Fruit fly (Drosophila melanogaster): ENCODE data around the gene Hsdl2.

Gene Hsdl2

dm6 chr3R:27677174-27677726 lies at the start of gene Hsdl2:
Hsdl2 (plus strand) TSS chr3R:27677522.
- TF ChIP-seq noc (tag; optimal IDR thresholded peaks at IDR 0.05): no peak

- TF ChIP-seq noc (tag; optimal IDR thresholded peaks at IDR 0.05): peak; percentile 100
These were observed 41.2 kb upstream of the Hsdl2 start, which contains the start of the genes CG5611 and Mtl for dm6 chr3R:27636010-27636584. CG5611 (minus strand) TSS chr3R:27636060. Mtl (plus strand) TSS chr3R:27636412.

- no peak for TF ChIP-seq noc (tag; optimal IDR thresholded peaks at IDR 0.05)
These were observed 40.6 kb upstream of the Hsdl2 start for dm6 chr3R:27636720-27637119.

- no peak for TF ChIP-seq noc (tag; optimal IDR thresholded peaks at IDR 0.05)
These were observed 40.0 kb upstream of the Hsdl2 start for dm6 chr3R:27637264-27637860.

- TF ChIP-seq noc (tag; optimal IDR thresholded peaks at IDR 0.05): no peak
These were observed 34.2 kb upstream of the Hsdl2 start for dm6 chr3R:27643080-27643479.

dm6 chr3R:27647817-27648216 lies 29.5 kb upstream of the Hsdl2 start:
- TF ChIP-seq noc (tag; optimal IDR thresholded peaks at IDR 0.05): no peak

dm6 chr3R:27651710-27652109 lies 25.6 kb upstream of the Hsdl2 start:
- TF ChIP-seq noc (tag; optimal IDR thresholded peaks at IDR 0.05): no peak

dm6 chr3R:27652156-27652810 lies 25.0 kb upstream of the Hsdl2 start, which contains the start of gene RpS10a:
RpS10a (plus strand) TSS chr3R:27652760.
- TF ChIP-seq noc (tag; optimal IDR thresholded peaks at IDR 0.05): no peak

dm6 chr3R:27655109-27655508 lies 22.2 kb upstream of the Hsdl2 start:
- no peak for TF ChIP-seq noc (tag; optimal IDR thresholded peaks at IDR 0.05)

dm6 chr3R:27656686-27657535 lies 20.4 kb upstream of the Hsdl2 start, which contains the start of gene tau:
tau (minus strand) TSS chr3R:27656996.
- TF ChIP-seq noc (tag; optimal IDR thresholded peaks at IDR 0.05): no peak

- TF ChIP-seq noc (tag; optimal IDR thresholded peaks at IDR 0.05): no peak
These were observed 17.2 kb upstream of the Hsdl2 start, which contains the start of gene Mlc1 for dm6 chr3R:27660127-27660579. Mlc1 (minus strand) TSS chr3R:27660177.

dm6 chr3R:27661389-27661788 lies 15.9 kb upstream of the Hsdl2 start:
- TF ChIP-seq noc (tag; optimal IDR thresholded peaks at IDR 0.05): no peak

dm6 chr3R:27661971-27662489 lies 15.3 kb upstream of the Hsdl2 start, which contains the start of gene unc80:
unc80 (plus strand) TSS chr3R:27662439.
- no peak for TF ChIP-seq noc (tag; optimal IDR thresholded peaks at IDR 0.05)

dm6 chr3R:27662857-27663256 lies 14.5 kb upstream of the Hsdl2 start:
- no peak for TF ChIP-seq noc (tag; optimal IDR thresholded peaks at IDR 0.05)

dm6 chr3R:27679019-27679418 lies 1.7 kb downstream of the Hsdl2 start, which contains the start of gene CG12883:
CG12883 (plus strand) TSS chr3R:27679291.
- TF ChIP-seq noc (tag; optimal IDR thresholded peaks at IDR 0.05): no peak
